Fruit fly (Drosophila melanogaster) whole organism, embryonic: ENCODE results near the gene CaMKII.

Experiments
- Atf3 ChIP-seq: fragments of 200-800 bp; sonication (Bioruptor generic); optimal IDR thresholded peaks from 3 replicates; lab custom pipeline; 2016; ENCODE audit warnings: missing biosample characterization, missing genetic modification characterization
- B-H2 ChIP-seq: fragments of 200-800 bp; sonication (Bioruptor generic); optimal IDR thresholded peaks from 2 replicates; lab custom pipeline; 2018; ENCODE audit warnings: missing biosample characterization, mild to moderate bottlenecking, missing genetic modification characterization
- BEAF-32 ChIP-seq: fragments of 200-800 bp; sonication (Bioruptor generic); optimal IDR thresholded peaks from 3 replicates; lab custom pipeline; 2017; ENCODE audit warnings: missing biosample characterization, missing genetic modification characterization, mild to moderate bottlenecking, moderate library complexity, missing genetic modification reagents
- BtbVII ChIP-seq: fragments of 200-800 bp; sonication (Bioruptor generic); optimal IDR thresholded peaks from 3 replicates; lab custom pipeline; 2017; ENCODE audit warnings: missing biosample characterization, mild to moderate bottlenecking, missing genetic modification characterization
- Bteb2 ChIP-seq: fragments of 200-800 bp; sonication (Bioruptor generic); optimal IDR thresholded peaks from 2 replicates; lab custom pipeline; 2016; ENCODE audit warnings: missing biosample characterization, missing genetic modification characterization
- CG10321 ChIP-seq: fragments of 200-800 bp; sonication (Bioruptor generic); IDR thresholded peaks from 2 replicates; pipeline ENCODE4 v1.3.6; 2022; ENCODE audit warnings: missing biosample characterization, missing genetic modification characterization
- CG10654 ChIP-seq: fragments of 200-800 bp; sonication (Bioruptor generic); optimal IDR thresholded peaks from 2 replicates; lab custom pipeline; 2016; ENCODE audit warnings: missing biosample characterization, missing genetic modification characterization
- CG10959 ChIP-seq: fragments of 200-800 bp; sonication (Bioruptor generic); IDR thresholded peaks from 2 replicates; pipeline ENCODE4 v1.3.6; 2022; ENCODE audit warnings: missing biosample characterization, missing genetic modification characterization
- CG11696 ChIP-seq: fragments of 200-800 bp; sonication (Bioruptor generic); IDR thresholded peaks from 2 replicates; pipeline ENCODE4 v1.3.6; 2022; ENCODE audit warnings: missing biosample characterization, missing genetic modification characterization
- CG12219 ChIP-seq: fragments of 200-800 bp; sonication (Bioruptor generic); optimal IDR thresholded peaks from 3 replicates; lab custom pipeline; 2018; ENCODE audit warnings: missing biosample characterization, mild to moderate bottlenecking, missing genetic modification characterization
- CG12299 ChIP-seq: fragments of 200-800 bp; sonication (Bioruptor generic); optimal IDR thresholded peaks from 2 replicates; lab custom pipeline; 2018; ENCODE audit warnings: missing biosample characterization, mild to moderate bottlenecking, missing genetic modification characterization
- CG14014 ChIP-seq: fragments of 200-800 bp; sonication (Bioruptor generic); IDR thresholded peaks from 2 replicates; pipeline ENCODE4 v1.3.6; 2022; ENCODE audit warnings: missing biosample characterization, missing genetic modification characterization
- CG14441 ChIP-seq: fragments of 200-800 bp; sonication (Bioruptor generic); IDR thresholded peaks from 2 replicates; pipeline ENCODE4 v1.3.6; 2022; ENCODE audit warnings: missing biosample characterization, missing genetic modification characterization
- CG14710 ChIP-seq: fragments of 200-800 bp; sonication (Bioruptor generic); optimal IDR thresholded peaks from 3 replicates; lab custom pipeline; 2019; ENCODE audit warnings: missing biosample characterization, mild to moderate bottlenecking, missing genetic modification characterization, moderate library complexity
- CG1602 ChIP-seq: fragments of 200-800 bp; sonication (Bioruptor generic); optimal IDR thresholded peaks from 3 replicates; lab custom pipeline; 2016; ENCODE audit warnings: missing biosample characterization, missing genetic modification characterization
- CG17361 ChIP-seq: fragments of 200-800 bp; sonication (Bioruptor generic); IDR thresholded peaks from 3 replicates; pipeline ENCODE4 v1.3.6; 2022; ENCODE audit warnings: missing biosample characterization, missing genetic modification characterization
- CG18619 ChIP-seq: fragments of 200-800 bp; sonication (Bioruptor generic); optimal IDR thresholded peaks from 3 replicates; lab custom pipeline; 2017; ENCODE audit warnings: missing biosample characterization, mild to moderate bottlenecking, missing genetic modification characterization
- CG3163 ChIP-seq: fragments of 200-800 bp; sonication (Bioruptor generic); optimal IDR thresholded peaks from 3 replicates; lab custom pipeline; 2016; ENCODE audit warnings: missing biosample characterization, missing genetic modification characterization
- CG6689 ChIP-seq: fragments of 200-800 bp; sonication (Bioruptor generic); IDR thresholded peaks from 2 replicates; pipeline ENCODE4 v1.3.6; 2022; ENCODE audit warnings: missing biosample characterization, missing genetic modification characterization
- CG6854 ChIP-seq: fragments of 200-800 bp; sonication (Bioruptor generic); optimal IDR thresholded peaks from 3 replicates; lab custom pipeline; 2017; ENCODE audit warnings: missing biosample characterization, mild to moderate bottlenecking, missing genetic modification characterization
- CkIIα-i1 ChIP-seq: fragments of 200-800 bp; sonication (Bioruptor generic); IDR thresholded peaks from 2 replicates; pipeline ENCODE4 v1.3.6; 2022; ENCODE audit warnings: missing biosample characterization, missing genetic modification characterization
- Doc2 ChIP-seq: fragments of 200-800 bp; sonication (Bioruptor generic); IDR thresholded peaks from 2 replicates; pipeline ENCODE4 v1.3.6; 2022; ENCODE audit warnings: missing biosample characterization, missing genetic modification characterization
- Hr78 ChIP-seq, 2 experiments: fragments of 200-800 bp in 1 of 2; fragments of >200 bp in 1 of 2; sonication (Bioruptor generic) in 1 of 2; optimal IDR thresholded peaks; 2 replicates each; lab custom pipeline; 2017 to 2019; ENCODE audit warnings: missing biosample characterization in 2 of 2, missing genetic modification characterization in 2 of 2, mild to moderate bottlenecking in 1 of 2, moderate library complexity in 1 of 2
- Lpt ChIP-seq: fragments of >200 bp; optimal IDR thresholded peaks from 2 replicates; lab custom pipeline; 2018; ENCODE audit warnings: missing biosample characterization, missing genetic modification characterization
- MESR4 ChIP-seq: fragments of 200-800 bp; sonication (Bioruptor generic); optimal IDR thresholded peaks from 2 replicates; lab custom pipeline; 2018; ENCODE audit warnings: missing biosample characterization, mild to moderate bottlenecking, missing genetic modification characterization, moderate library complexity
- Mad ChIP-seq: fragments of 200-800 bp; sonication (Bioruptor generic); optimal IDR thresholded peaks from 2 replicates; lab custom pipeline; 2016; ENCODE audit warnings: missing biosample characterization, missing genetic modification characterization
- Meics ChIP-seq: fragments of 200-800 bp; sonication (Bioruptor generic); optimal IDR thresholded peaks from 2 replicates; lab custom pipeline; 2017; ENCODE audit warnings: missing biosample characterization, mild to moderate bottlenecking, missing genetic modification characterization
- NK7.1 ChIP-seq: fragments of 200-800 bp; sonication (Bioruptor generic); optimal IDR thresholded peaks from 3 replicates; lab custom pipeline; 2016; ENCODE audit warnings: missing biosample characterization, missing genetic modification characterization
- Oaz ChIP-seq: fragments of 200-800 bp; sonication (Bioruptor generic); IDR thresholded peaks from 2 replicates; pipeline ENCODE4 v1.3.6; 2022; ENCODE audit warnings: missing biosample characterization, missing genetic modification characterization
- Opbp ChIP-seq: fragments of 200-800 bp; sonication (Bioruptor generic); IDR thresholded peaks from 3 replicates; pipeline ENCODE4 v1.3.6; 2022; ENCODE audit warnings: missing biosample characterization, missing genetic modification characterization; ENCODE audit not compliant: partially characterized antibody
- Sin3A ChIP-seq: fragments of >200 bp; optimal IDR thresholded peaks from 2 replicates; lab custom pipeline; 2018
- Trl ChIP-seq, 3 experiments: fragments of >200 bp in 2 of 3; fragments of 200-800 bp in 1 of 3; sonication (Bioruptor generic) in 1 of 3; optimal IDR thresholded peaks; 2 replicates in 1 of 3; 3 replicates in 2 of 3; lab custom pipeline; 2016 to 2017; ENCODE audit warnings: missing biosample characterization in 1 of 3, missing genetic modification characterization in 1 of 3
- br ChIP-seq: fragments of >200 bp; optimal IDR thresholded peaks from 2 replicates; lab custom pipeline; 2017
- cas ChIP-seq: fragments of 200-800 bp; sonication (Bioruptor generic); IDR thresholded peaks from 2 replicates; pipeline ENCODE4 v1.3.6; 2022; ENCODE audit warnings: missing biosample characterization, missing genetic modification characterization
- crc ChIP-seq: fragments of 200-800 bp; sonication (Bioruptor generic); optimal IDR thresholded peaks from 2 replicates; lab custom pipeline; 2016; ENCODE audit warnings: missing biosample characterization, missing genetic modification characterization
- emc ChIP-seq: fragments of 200-800 bp; sonication (Bioruptor generic); optimal IDR thresholded peaks from 2 replicates; lab custom pipeline; 2016; ENCODE audit warnings: missing biosample characterization, missing genetic modification characterization
- eve ChIP-seq, 2 experiments: fragments of >200 bp; optimal IDR thresholded peaks; 2 replicates each; lab custom pipeline; 2017; ENCODE audit warnings: missing biosample characterization in 2 of 2, missing genetic modification characterization in 2 of 2
- grau ChIP-seq: fragments of 200-800 bp; optimal IDR thresholded peaks from 3 replicates; lab custom pipeline; 2019; ENCODE audit warnings: missing biosample characterization, mild to moderate bottlenecking, missing genetic modification characterization, moderate library complexity
- ham ChIP-seq: fragments of 200-800 bp; sonication (Bioruptor generic); IDR thresholded peaks from 2 replicates; pipeline ENCODE4 v1.3.6; 2022; ENCODE audit warnings: missing biosample characterization, missing genetic modification characterization
- ken ChIP-seq: fragments of 200-800 bp; sonication (Bioruptor generic); IDR thresholded peaks from 3 replicates; pipeline ENCODE4 v1.3.6; 2022; ENCODE audit warnings: missing biosample characterization, missing genetic modification characterization
- maf-S ChIP-seq: fragments of 200-800 bp; sonication (Bioruptor generic); optimal IDR thresholded peaks from 2 replicates; lab custom pipeline; 2016; ENCODE audit warnings: missing biosample characterization, missing genetic modification characterization
- mld ChIP-seq: fragments of 200-800 bp; sonication (Bioruptor generic); IDR thresholded peaks from 3 replicates; pipeline ENCODE4 v1.3.6; 2022; ENCODE audit warnings: missing biosample characterization, missing genetic modification characterization; ENCODE audit not compliant: partially characterized antibody
- odd ChIP-seq: fragments of 200-800 bp; sonication (Bioruptor generic); optimal IDR thresholded peaks from 2 replicates; lab custom pipeline; 2017; ENCODE audit warnings: missing biosample characterization, mild to moderate bottlenecking, missing genetic modification characterization
- org-1 ChIP-seq: fragments of 200-800 bp; sonication (Bioruptor generic); optimal IDR thresholded peaks from 2 replicates; lab custom pipeline; 2017; ENCODE audit warnings: missing biosample characterization, missing genetic modification characterization
- peb ChIP-seq: fragments of 200-800 bp; sonication (Bioruptor generic); IDR thresholded peaks from 2 replicates; pipeline ENCODE4 v1.3.6; 2022; ENCODE audit warnings: missing biosample characterization, missing genetic modification characterization
- prd ChIP-seq, 3 experiments: fragments of >200 bp in 2 of 3; fragments of 200-800 bp in 1 of 3; sonication (Bioruptor generic) in 1 of 3; optimal IDR thresholded peaks in 2 of 3; IDR thresholded peaks in 1 of 3; 2 replicates in 2 of 3; 3 replicates in 1 of 3; pipeline versions ENCODE4 v1.3.6 to Lab custom; 2017 to 2022; ENCODE audit warnings: missing biosample characterization in 1 of 3, missing genetic modification characterization in 1 of 3
- slbo ChIP-seq: fragments of 200-800 bp; sonication (Bioruptor generic); IDR thresholded peaks from 2 replicates; pipeline ENCODE4 v1.3.6; 2022; ENCODE audit warnings: missing biosample characterization, missing genetic modification characterization
- wdn ChIP-seq: fragments of 200-800 bp; sonication (Bioruptor generic); IDR thresholded peaks from 2 replicates; pipeline ENCODE4 v1.3.6; 2022; ENCODE audit warnings: missing biosample characterization, missing genetic modification characterization
- zf30C ChIP-seq: fragments of 200-800 bp; sonication (Bioruptor generic); optimal IDR thresholded peaks from 3 replicates; lab custom pipeline; 2018; ENCODE audit warnings: missing biosample characterization, mild to moderate bottlenecking, missing genetic modification characterization

Gene CaMKII

DNA sequence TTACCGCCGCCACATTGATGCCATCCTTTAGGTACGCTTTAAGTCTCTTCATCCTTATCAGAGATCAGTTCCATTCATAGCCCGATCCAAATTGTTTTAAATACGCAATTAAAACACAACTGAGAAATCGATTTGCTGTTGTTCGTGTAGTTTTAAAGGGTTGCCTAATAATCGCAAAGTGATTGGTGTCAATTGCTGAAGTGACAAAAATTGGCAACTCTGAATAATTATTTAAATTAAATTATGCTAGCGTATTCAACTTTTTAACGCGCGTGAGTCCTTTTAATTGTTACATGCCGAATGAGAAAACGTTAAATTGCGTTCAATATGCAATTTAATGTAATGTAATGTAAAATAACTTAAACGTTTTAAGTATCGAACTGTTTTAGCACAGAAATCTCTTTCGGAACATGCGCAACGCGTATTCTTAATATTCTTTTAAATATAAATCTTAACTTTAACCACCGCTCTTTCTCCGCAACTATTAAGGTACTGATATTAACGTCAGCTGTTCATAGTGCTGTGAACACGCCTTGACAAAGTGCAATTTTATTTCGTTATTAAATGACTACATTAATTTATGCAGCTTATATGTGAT lies 24.2 kb downstream of the CaMKII start, which contains the start of gene Mpv17 (continued):
- TF ChIP-seq Trl (optimal IDR thresholded peaks at IDR 0.05; lab: Kevin White, UChicago) (no peak), Trl (GFP tag; optimal IDR thresholded peaks at IDR 0.05; lab: Kevin White, UChicago) (no peak), CG12219 (GFP tag; lab: Kevin White, UChicago) (no peak), eve (GFP tag; optimal IDR thresholded peaks at IDR 0.05; lab: Kevin White, UChicago) (peak in 1 of 2 experiments; percentile 55), B-H2 (no peak), Opbp (GFP tag; lab: Robert Waterston, UW) (no peak), CG18619 (no peak), peb (GFP tag; lab: Robert Waterston, UW) (no peak), grau (tag; lab: Kevin White, UChicago) (peak; percentile 16), mld (GFP tag; lab: Robert Waterston, UW) (no peak), CG1602 (GFP tag; lab: Kevin White, UChicago) (no peak), CG17361 (GFP tag; lab: Robert Waterston, UW) (no peak), wdn (no peak), Hr78 (GFP tag; optimal IDR thresholded peaks at IDR 0.05; lab: Kevin White, UChicago) (no peak), CG6854 (no peak)

DNA sequence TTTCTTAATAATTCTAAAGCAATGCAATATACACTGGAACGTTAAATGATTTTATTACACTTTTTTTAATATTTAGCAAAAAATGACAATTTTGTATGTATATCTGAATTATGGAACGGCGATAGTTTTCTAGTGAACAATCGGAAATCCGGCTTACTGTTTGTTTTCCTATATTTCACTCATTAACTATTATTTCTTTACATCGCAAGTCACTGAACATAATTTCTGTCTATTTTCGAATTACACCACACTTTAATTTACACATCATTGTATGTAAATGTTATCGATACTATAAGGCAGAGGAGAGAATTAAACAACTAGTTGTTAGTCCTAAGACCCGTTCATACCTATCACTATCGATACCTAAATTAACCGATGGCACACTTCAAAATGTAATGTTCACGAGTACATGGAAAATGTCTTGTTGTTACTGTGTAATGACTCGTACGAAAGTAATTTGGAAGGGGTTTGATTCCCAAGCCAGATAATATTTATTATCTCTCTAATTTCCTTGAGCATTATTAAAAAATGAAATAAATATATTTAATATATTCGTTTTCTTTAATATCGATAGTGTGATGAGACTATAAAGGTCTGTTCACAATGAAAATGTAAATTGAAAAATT lies 26.6 kb downstream of the CaMKII start, which contains the start of gene PlexA:
TSS of gene PlexA (minus strand) at position 296 of the 626 bp plus-strand sequence.
- TF ChIP-seq crc: peak; percentile 18
- TF ChIP-seq CG14441 (GFP tag; lab: Robert Waterston, UW): peak; percentile 96
- TF ChIP-seq Sin3A: no peak
- peak; percentile 98 for TF ChIP-seq slbo (GFP tag; lab: Robert Waterston, UW)
- TF ChIP-seq org-1: no peak
- no peak for TF ChIP-seq Doc2 (GFP tag; lab: Robert Waterston, UW)
- TF ChIP-seq CG11696 (GFP tag; lab: Robert Waterston, UW): peak; percentile 81
- TF ChIP-seq maf-S: peak; percentile 52
- TF ChIP-seq ken (GFP tag; lab: Robert Waterston, UW): peak; percentile 95; the same call in 2 of the 3 replicates
- peak; percentile 65 for TF ChIP-seq CG10321
- TF ChIP-seq br: no peak
- peak; percentile 92 for TF ChIP-seq CG14710 (tag; lab: Kevin White, UChicago)
- TF ChIP-seq CG10654 (GFP tag; lab: Kevin White, UChicago): peak; percentile 89
- no peak; the same call in 1 of the 2 replicates for TF ChIP-seq CG10959 (GFP tag; lab: Robert Waterston, UW)
- no peak for TF ChIP-seq emc (GFP tag; lab: Kevin White, UChicago)
- no peak; the same call in 1 of the 2 replicates for TF ChIP-seq ham (GFP tag; lab: Robert Waterston, UW)
- peak; percentile 82 for TF ChIP-seq Meics (GFP tag; lab: Kevin White, UChicago)
- peak; percentile 92 for TF ChIP-seq CG6689
- TF ChIP-seq cas: peak; percentile 87
- TF ChIP-seq CG12299 (tag; lab: Kevin White, UChicago): peak; percentile 72
- TF ChIP-seq CG14014 (GFP tag; lab: Robert Waterston, UW): peak; percentile 97
- no peak for TF ChIP-seq prd (optimal IDR thresholded peaks at IDR 0.05; lab: Kevin White, UChicago)
- peak; percentile 98 for TF ChIP-seq prd (GFP tag; IDR thresholded peaks at IDR 0.05; lab: Robert Waterston, UW)
- TF ChIP-seq BtbVII: no peak
- TF ChIP-seq BEAF-32 (GFP tag; lab: Kevin White, UChicago): peak; percentile 82
- peak; percentile 47 for TF ChIP-seq Bteb2
- peak; percentile 54 for TF ChIP-seq MESR4 (GFP tag; lab: Kevin White, UChicago)
- peak; percentile 7 for TF ChIP-seq CG3163 (GFP tag; lab: Kevin White, UChicago)
- peak; percentile 73 for TF ChIP-seq Oaz
- 0 out of 2 replicates have a peak, but pooled peaks have one; percentile 45 for TF ChIP-seq CkIIα-i1 (GFP tag; lab: Robert Waterston, UW)
- peak; percentile 71 for TF ChIP-seq CG18619
- TF ChIP-seq Lpt: no peak
- TF ChIP-seq zf30C (GFP tag; lab: Kevin White, UChicago): no peak
- no peak for TF ChIP-seq odd (GFP tag; lab: Kevin White, UChicago)
- TF ChIP-seq Mad: peak; percentile 63
- TF ChIP-seq Atf3 (GFP tag; lab: Kevin White, UChicago): peak; percentile 48
- peak; percentile 12 for TF ChIP-seq NK7.1 (GFP tag; lab: Kevin White, UChicago)
